Fruit fly (Drosophila melanogaster): ENCODE data around the gene CG33500.

DNA sequence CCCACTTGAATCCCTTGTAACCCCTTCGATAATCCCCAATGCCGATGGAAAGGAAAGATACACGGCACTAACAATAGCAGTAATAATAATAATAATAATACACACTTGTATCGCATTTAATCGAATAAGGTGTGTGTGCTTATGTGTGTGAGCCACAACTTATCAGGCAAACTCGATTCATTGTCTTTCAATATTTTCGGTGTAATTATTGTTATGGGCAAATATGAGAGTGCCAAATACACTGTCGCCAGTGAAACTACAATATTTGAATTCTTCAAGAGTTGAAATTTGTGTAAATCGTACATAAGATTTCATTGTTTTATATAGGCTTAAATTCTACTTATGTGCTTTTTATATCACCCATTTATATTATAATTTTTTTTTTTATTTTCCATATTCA, 7.8 kb downstream of the CG33500 start:
- TF ChIP-seq insv (optimal IDR thresholded peaks at IDR 0.05): no peak
- TF ChIP-seq Myc (optimal IDR thresholded peaks at IDR 0.05): no peak
- no peak for TF ChIP-seq ttk (optimal IDR thresholded peaks at IDR 0.05)
